Fruit fly (Drosophila melanogaster): ENCODE data around the gene RSG7.

- TF ChIP-seq CG8478 (optimal IDR thresholded peaks at IDR 0.05): no peak
- no peak for TF ChIP-seq CTCF (optimal IDR thresholded peaks at IDR 0.05)
Observed at dm6 chrX:16844295-16844694, at the start of gene RSG7.
